Worm (Caenorhabditis elegans) whole organism, L4/young adult: ENCODE measurements around the gene gbb-1.

Source experiments
- W03F9.2 ChIP-seq: fragments of 150-350 bp; optimal IDR thresholded peaks from 2 replicates; lab custom pipeline; 2014; ENCODE audit warnings: missing biosample characterization, missing genetic modification characterization
- dao-5 ChIP-seq: sonication (generic microtip); optimal IDR thresholded peaks from 2 replicates; lab custom pipeline; 2016; ENCODE audit warnings: missing genotype, missing genetic modification characterization, moderate library complexity, missing compliant biosample characterization
- him-1 ChIP-seq: sonication (generic microtip); optimal IDR thresholded peaks from 2 replicates; lab custom pipeline; 2016; ENCODE audit warnings: missing genotype, missing genetic modification reagents, missing genetic modification characterization, missing compliant biosample characterization

gbb-1 gene

DNA sequence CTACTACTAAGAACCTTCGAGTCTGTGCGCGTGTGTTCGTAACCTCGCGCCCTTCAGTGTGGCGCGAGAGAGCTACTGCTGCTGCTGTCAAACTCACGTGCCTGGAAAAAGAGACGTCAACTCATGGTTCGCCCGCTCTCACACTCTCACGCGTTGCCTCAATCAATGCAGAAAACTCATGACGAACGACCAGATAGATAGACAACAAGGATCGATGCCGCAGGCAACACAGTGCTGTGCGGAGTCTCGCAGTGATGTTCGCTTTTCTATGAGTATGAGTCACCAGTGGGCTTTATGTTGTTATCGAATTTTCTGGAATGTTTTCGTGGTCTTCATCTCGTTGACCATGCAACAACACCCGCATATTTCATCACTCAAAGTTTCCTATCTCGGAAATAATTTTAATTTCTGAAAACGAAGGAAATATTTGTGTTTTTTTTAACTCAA is 13.8 kb downstream of the gbb-1 start:
- peak; percentile 53 for TF ChIP-seq W03F9.2 (tag; lab: Kevin White, UChicago)
- TF ChIP-seq him-1 (tag; lab: Kevin White, UChicago), result peak; percentile 73
- no peak for TF ChIP-seq dao-5

DNA sequence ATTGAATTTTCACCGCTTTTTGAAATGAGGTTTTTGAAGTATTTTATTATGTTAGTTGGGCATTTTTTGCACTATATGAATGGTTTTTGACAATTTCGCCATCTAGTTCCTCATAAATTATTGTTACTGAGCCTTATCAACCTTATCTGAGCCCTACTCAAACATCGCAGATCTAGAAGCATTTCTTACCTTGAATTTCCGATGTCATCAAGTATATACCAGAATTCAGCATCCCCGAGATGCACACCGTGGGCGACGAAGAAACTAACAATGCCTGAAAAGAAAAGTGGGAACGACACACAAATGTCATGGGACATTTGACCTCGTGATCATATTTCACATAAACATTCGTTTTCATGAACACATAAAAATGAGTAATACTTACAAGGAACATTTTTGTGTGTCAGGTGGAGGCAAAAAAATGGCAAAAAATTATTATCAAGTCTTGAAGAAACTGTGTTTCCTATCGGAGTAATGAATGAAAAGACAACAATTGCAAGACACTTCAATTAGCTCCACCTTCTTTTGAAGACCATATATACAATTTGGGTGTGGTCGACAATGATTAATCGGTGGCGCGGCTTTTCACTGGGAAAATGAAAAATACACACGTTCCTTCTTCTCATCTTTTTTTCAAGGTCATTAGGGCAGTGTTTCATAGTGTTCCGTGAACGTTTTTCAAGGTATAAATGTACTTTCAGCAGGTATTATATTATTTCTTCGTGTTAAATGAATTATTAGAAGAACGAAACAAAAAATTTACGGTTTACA is 14.7 kb downstream of the gbb-1 start:
- TF ChIP-seq dao-5 (no peak), W03F9.2 (tag; lab: Kevin White, UChicago) (no peak), him-1 (tag; lab: Kevin White, UChicago) (no peak)

DNA sequence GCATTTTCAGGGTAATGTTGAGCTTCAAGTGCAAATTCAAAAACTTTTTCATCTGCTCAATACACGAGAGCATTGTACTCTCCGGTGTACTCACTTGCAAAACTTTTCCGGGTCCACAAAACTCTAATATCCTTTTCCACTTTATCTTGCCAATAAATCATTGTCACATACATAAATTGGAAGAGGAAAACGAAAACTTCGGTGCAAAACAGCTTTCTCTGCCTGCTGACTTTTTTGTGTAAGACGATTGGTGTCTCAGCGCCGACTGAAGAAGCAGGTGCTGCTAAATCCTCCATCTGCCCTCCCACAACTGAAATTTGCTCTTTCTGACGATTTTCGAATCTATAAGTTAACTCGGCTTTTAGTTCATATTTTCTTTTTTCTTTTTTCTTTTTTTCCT is 17.7 kb downstream of the gbb-1 start:
- no peak for TF ChIP-seq him-1 (tag; lab: Kevin White, UChicago)
- no peak for TF ChIP-seq W03F9.2 (tag; lab: Kevin White, UChicago)
- TF ChIP-seq dao-5, result no peak

DNA sequence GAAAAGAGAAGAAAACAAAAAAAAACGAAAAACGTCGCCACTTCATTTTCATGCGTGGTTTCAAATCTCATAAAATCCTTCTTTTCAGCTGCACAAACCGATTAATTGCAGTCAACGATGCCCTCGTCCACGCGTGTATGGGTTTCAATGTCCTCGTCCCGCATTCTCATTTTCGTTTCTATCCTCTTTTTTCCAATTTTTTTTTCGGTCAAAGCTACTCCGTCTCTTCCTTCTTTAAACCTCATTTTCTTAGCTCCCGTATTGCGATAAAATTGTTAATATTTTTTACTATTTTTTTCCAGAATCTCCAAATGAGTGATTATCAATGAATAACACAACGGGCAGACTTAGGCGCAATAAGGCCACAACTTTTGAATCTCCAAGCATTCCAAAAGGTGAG is 18.4 kb downstream of the gbb-1 start, which contains the start of gene aakg-3:
Gene aakg-3 (plus strand): TSS at position 301 of the 400 bp plus-strand sequence.
- TF ChIP-seq dao-5, result no peak
- TF ChIP-seq W03F9.2 (tag; lab: Kevin White, UChicago), result no peak
- no peak for TF ChIP-seq him-1 (tag; lab: Kevin White, UChicago)

DNA sequence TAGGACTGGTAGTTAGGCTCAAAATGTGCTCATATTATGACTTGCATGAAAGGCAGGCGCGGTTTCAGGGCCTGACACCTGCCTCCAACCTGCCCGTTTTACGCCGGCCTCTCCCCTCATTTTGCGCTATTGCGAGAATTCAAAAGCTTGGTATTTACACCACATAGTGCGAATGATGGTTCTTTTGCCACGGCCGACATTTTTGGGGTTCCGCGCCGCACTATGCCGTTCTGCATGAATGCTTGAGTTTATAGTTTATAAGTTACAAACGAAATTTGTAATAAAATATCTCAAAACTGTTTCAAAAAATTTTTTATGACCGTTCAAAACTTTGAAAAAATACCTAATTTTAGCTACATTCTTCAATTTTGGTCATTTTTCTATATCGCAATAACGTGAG is 20.4 kb downstream of the gbb-1 start:
- no peak for TF ChIP-seq him-1 (tag; lab: Kevin White, UChicago)
- no peak for TF ChIP-seq dao-5
- no peak for TF ChIP-seq W03F9.2 (tag; lab: Kevin White, UChicago)

DNA sequence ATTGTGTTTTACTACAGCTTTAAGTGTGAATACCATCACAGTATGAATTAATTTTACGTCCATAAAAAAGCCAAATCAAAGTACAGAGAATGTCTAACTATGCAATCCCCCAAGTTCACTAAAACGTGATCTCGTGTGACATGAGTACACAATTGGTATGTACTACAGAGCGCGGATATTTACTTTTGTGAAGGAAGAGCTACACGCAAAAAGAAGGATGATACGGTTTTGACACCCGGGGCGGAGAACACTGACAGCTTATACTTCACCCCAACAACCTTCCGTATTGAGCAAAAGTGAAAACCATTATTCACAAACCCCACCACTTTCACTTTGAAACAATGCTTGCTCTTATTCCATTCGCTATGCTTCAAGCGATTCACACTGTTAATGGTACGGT is 24.0 kb downstream of the gbb-1 start, which contains the start of gene nspg-5:
Gene nspg-5 (plus strand): TSS at position 301 of the 400 bp plus-strand sequence.
- TF ChIP-seq him-1 (tag; lab: Kevin White, UChicago) (no peak), W03F9.2 (tag; lab: Kevin White, UChicago) (no peak), dao-5 (no peak)

DNA sequence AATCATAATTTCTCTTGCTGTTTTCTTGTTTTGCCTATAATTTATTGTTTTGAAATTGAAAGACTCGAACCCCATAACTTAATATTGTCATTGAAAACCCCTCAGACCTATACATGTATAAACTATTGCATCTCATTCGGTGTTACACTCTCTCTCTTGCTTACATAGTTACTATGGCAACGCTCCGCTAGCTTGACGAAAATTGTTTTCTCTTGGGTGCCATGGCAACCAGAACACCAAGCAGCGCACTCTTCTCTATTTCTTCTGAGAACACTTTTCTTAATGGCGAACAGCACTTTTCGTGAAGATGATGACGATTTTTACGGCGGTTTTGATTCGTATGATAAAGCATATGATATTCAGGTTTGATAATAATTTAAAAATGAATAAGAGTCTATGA is 26.3 kb downstream of the gbb-1 start, which contains the start of gene osm-5:
Gene osm-5 (plus strand): TSS at position 268 of the 400 bp plus-strand sequence.
- TF ChIP-seq dao-5, result no peak
- no peak for TF ChIP-seq him-1 (tag; lab: Kevin White, UChicago)
- no peak for TF ChIP-seq W03F9.2 (tag; lab: Kevin White, UChicago)

DNA sequence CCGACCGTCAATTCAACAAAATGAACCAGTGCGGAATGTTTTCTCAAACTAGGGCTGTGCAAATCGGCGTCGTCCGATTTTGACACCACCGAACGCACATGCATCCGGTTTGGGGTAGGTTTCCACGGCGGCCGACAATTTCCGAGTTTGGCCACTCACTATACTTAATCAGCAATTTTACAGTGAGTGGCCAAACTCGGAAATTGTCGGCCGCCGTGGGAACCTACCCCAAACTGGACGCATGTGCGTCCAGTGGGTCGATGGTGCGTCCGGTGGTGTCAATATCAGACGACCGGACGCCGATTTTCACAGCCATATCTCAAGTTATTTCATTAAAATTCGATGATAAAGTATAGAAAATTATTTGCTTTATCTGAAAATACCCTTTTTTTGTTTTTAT is 32.4 kb downstream of the gbb-1 start:
- TF ChIP-seq W03F9.2 (tag; lab: Kevin White, UChicago) (no peak), dao-5 (no peak), him-1 (tag; lab: Kevin White, UChicago) (no peak)

DNA sequence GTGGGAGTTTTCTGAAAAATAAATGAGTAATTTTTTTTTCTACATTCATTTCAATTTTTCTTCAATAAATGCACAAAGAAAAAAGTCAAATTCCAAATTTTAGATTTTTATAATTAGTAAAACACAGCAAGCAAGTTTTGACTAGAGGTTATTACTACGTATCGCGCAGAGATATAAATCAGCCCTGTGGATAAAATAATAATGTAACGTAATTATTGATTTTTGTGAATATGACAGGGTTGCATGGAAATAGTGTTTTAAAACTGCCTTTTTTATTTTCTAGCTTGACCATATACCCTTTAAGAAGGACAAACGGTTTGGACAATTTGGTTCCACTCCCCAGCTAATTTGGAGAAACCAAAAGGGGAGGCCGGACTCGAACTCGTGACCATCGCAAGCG is 38.6 kb downstream of the gbb-1 start:
- TF ChIP-seq him-1 (tag; lab: Kevin White, UChicago), result no peak
- no peak for TF ChIP-seq dao-5
- no peak for TF ChIP-seq W03F9.2 (tag; lab: Kevin White, UChicago)

DNA sequence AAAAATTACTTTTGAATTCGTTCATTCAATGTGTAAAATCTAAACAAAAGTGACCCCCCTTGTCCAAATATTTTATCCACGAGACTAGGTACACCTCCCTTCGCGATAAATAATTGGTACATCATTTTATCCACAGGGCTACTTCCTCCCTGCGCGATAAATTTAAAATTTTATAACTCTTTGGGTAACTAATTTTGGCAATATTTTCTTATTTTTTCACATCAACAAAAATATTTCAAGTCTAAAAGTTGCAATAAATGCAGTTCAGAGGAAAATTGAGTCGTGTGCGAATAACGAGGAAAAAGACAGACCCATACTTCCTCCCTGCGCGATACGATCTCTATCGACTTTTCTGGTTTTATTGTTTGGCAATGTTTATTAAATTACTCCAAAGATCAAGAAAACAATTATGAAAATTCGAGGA is 39.3 kb downstream of the gbb-1 start:
- TF ChIP-seq W03F9.2 (tag; lab: Kevin White, UChicago), result peak; percentile 98
- peak; percentile 99 for TF ChIP-seq him-1 (tag; lab: Kevin White, UChicago)
- TF ChIP-seq dao-5, result peak; percentile 68

DNA sequence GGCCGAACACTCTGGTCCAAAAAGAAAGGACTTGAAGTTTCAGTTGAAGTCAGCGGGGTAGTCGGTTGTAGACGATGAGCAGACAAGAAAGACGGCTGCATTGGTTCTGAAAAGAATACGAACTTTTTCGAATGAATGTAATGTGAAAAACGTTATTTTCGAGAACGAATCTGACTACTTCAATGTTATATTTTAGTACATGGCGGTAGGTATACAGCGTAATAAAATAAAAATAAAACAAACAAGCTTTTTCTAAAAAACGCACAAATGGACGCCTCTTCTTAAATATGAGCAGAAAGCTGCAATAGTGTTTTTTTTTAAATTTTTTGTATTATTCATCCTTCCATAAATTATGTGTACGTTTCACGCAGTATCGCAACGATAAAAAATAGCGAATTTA is 41.9 kb downstream of the gbb-1 start, which contains the start of gene Y41G9A.17:
Gene Y41G9A.17 (minus strand): TSS at position 101 of the 400 bp plus-strand sequence.
- TF ChIP-seq him-1 (tag; lab: Kevin White, UChicago) (no peak), dao-5 (no peak)

DNA sequence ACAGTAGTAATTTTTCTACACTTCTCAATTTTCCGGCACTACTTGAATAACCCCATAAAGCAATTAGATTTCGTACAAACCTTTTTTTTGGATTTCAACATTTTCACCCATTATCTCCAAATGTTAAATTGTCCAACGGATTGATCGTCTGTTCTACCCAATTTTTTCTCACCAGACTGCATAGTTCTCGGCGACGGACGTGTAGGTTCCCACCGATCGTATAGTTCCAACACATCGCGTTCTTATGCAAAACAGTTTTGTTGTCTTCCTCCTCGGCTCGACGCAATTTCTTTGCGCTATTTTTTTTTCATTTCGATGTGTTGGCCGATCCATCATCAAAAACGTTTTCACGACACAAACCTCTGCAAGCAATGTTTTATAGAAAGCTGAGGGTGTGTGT is 46.0 kb downstream of the gbb-1 start, which contains the start of gene Y41G9A.6:
Gene Y41G9A.6 (minus strand): TSS at position 101 of the 400 bp plus-strand sequence.
- TF ChIP-seq W03F9.2 (tag; lab: Kevin White, UChicago) (no peak), him-1 (tag; lab: Kevin White, UChicago) (no peak), dao-5 (no peak)

DNA sequence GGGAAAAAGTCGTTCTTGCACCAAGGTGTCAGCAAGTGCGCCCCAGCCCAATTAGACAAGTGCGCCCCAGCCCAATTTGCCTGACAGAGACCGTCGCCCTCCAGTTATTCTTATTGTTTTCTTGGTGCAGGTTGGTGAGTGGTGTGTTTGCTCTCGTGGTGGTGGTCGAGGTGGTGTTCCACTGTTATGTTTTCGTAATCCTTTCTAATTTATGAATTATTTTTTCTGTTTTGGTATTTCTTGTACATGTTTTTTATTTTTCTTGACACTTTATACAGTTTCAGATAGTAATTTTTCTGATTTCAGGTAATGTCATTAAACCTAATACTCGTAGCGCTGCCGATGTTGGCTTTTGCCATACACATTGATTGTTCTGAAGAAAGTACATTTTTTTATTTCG is 51.5 kb downstream of the gbb-1 start, which contains the start of gene Y48D7A.1:
Gene Y48D7A.1 (plus strand): TSS at position 301 of the 400 bp plus-strand sequence.
- TF ChIP-seq W03F9.2 (tag; lab: Kevin White, UChicago), result no peak
- no peak for TF ChIP-seq him-1 (tag; lab: Kevin White, UChicago)
- no peak for TF ChIP-seq dao-5
